Worm (Caenorhabditis elegans) whole organism, early embryonic: ENCODE results near the gene let-19.

Experiments used
- B0310.2 ChIP-seq: sonication (generic microtip); optimal IDR thresholded peaks from 2 replicates; lab custom pipeline; 2016; ENCODE audit warnings: mild to moderate bottlenecking, missing genetic modification characterization, missing compliant biosample characterization
- ceh-36 ChIP-seq: sonication (generic microtip); optimal IDR thresholded peaks from 2 replicates; lab custom pipeline; 2016; ENCODE audit warnings: missing genetic modification characterization, inconsistent platforms, missing compliant biosample characterization
- tbx-37 ChIP-seq: fragments of 200-800 bp; sonication (Bioruptor generic); conservative IDR thresholded peaks from 2 replicates; pipeline ENCODE4 v1.3.6; 2022; ENCODE audit warnings: missing genetic modification reagents, missing genetic modification characterization, missing compliant biosample characterization

- no peak for TF ChIP-seq ceh-36 (tag; lab: Kevin White, UChicago)
- no peak for TF ChIP-seq tbx-37 (GFP tag; lab: Robert Waterston, UW)
- no peak for TF ChIP-seq B0310.2 (tag; lab: Kevin White, UChicago)
Observed at ce11 chrII:8812346-8812745, 41.6 kb downstream of the let-19 start.
